Worm (Caenorhabditis elegans) whole organism, mixed stage, embryonic: ENCODE data around the gene hrde-1.

ENCODE experiments used
- M03D4.4 ChIP-seq: sonication (generic microtip); optimal IDR thresholded peaks from 2 replicates; lab custom pipeline; 2017; ENCODE audit warnings: mild to moderate bottlenecking, missing genetic modification characterization, missing compliant biosample characterization
- bed-3 ChIP-seq: fragments of 200-800 bp; sonication (Bioruptor generic); optimal IDR thresholded peaks from 3 replicates; lab custom pipeline; 2018; ENCODE audit warnings: mild to moderate bottlenecking, missing genetic modification characterization, moderate library complexity, missing compliant biosample characterization
- blmp-1 ChIP-seq: fragments of 150-350 bp; optimal IDR thresholded peaks from 2 replicates; lab custom pipeline; 2014; ENCODE audit warnings: missing biosample characterization, missing genetic modification characterization
- ceh-43 ChIP-seq: fragments of 200-800 bp; sonication (Bioruptor generic); optimal IDR thresholded peaks from 2 replicates; lab custom pipeline; 2018; ENCODE audit warnings: mild to moderate bottlenecking, missing genetic modification characterization, moderate library complexity, missing compliant biosample characterization
- ceh-83 ChIP-seq: fragments of 200-800 bp; sonication (Bioruptor generic); optimal IDR thresholded peaks from 2 replicates; lab custom pipeline; 2018; ENCODE audit warnings: mild to moderate bottlenecking, missing genetic modification characterization, missing compliant biosample characterization
- ces-1 ChIP-seq: fragments of 150-350 bp; optimal IDR thresholded peaks from 2 replicates; lab custom pipeline; 2014; ENCODE audit warnings: missing biosample characterization, missing genetic modification reagents, missing genetic modification characterization
- cnd-1 ChIP-seq: fragments of 200-800 bp; sonication (Bioruptor generic); optimal IDR thresholded peaks from 2 replicates; lab custom pipeline; 2018; ENCODE audit warnings: mild to moderate bottlenecking, missing genetic modification characterization, missing compliant biosample characterization
- elt-1 ChIP-seq: sonication (generic microtip); optimal IDR thresholded peaks from 2 replicates; lab custom pipeline; 2017; ENCODE audit warnings: missing genetic modification characterization, mild to moderate bottlenecking, missing compliant biosample characterization, antibody characterized with exemption, moderate library complexity, borderline replicate concordance; ENCODE audit not compliant: insufficient read depth
- elt-3 ChIP-seq: fragments of 150-350 bp; optimal IDR thresholded peaks from 2 replicates; lab custom pipeline; 2014; ENCODE audit warnings: missing biosample characterization, missing genetic modification characterization
- ham-2 ChIP-seq: fragments of 200-800 bp; sonication (Bioruptor generic); optimal IDR thresholded peaks from 2 replicates; lab custom pipeline; 2018; ENCODE audit warnings: mild to moderate bottlenecking, missing genetic modification characterization, missing compliant biosample characterization
- hlh-1 ChIP-seq: fragments of 150-350 bp; optimal IDR thresholded peaks from 2 replicates; lab custom pipeline; 2014; ENCODE audit warnings: missing biosample characterization, missing genetic modification reagents, missing genetic modification characterization
- lin-32 ChIP-seq: fragments of 200-800 bp; sonication (Bioruptor generic); optimal IDR thresholded peaks from 2 replicates; lab custom pipeline; 2018; ENCODE audit warnings: mild to moderate bottlenecking, missing genetic modification characterization, missing compliant biosample characterization
- lsy-2 ChIP-seq: fragments of 150-350 bp; optimal IDR thresholded peaks from 2 replicates; lab custom pipeline; 2014; ENCODE audit warnings: missing biosample characterization, missing genetic modification characterization
- mab-5 ChIP-seq: fragments of 150-350 bp; optimal IDR thresholded peaks from 2 replicates; lab custom pipeline; 2014; ENCODE audit warnings: missing biosample characterization, missing genetic modification characterization
- mep-1 ChIP-seq: fragments of 150-350 bp; optimal IDR thresholded peaks from 2 replicates; lab custom pipeline; 2017; ENCODE audit warnings: missing biosample characterization, missing genetic modification reagents, missing genetic modification characterization, inconsistent platforms
- mls-2 ChIP-seq: sonication (generic microtip); optimal IDR thresholded peaks from 2 replicates; lab custom pipeline; 2016; ENCODE audit warnings: mild to moderate bottlenecking, missing genetic modification characterization, moderate library complexity, missing compliant biosample characterization
- nhr-12 ChIP-seq: fragments of 150-350 bp; optimal IDR thresholded peaks from 2 replicates; lab custom pipeline; 2014; ENCODE audit warnings: missing biosample characterization, missing genetic modification characterization
- nhr-2 ChIP-seq: fragments of 150-350 bp; optimal IDR thresholded peaks from 2 replicates; lab custom pipeline; 2014; ENCODE audit warnings: missing biosample characterization, missing genetic modification characterization
- nhr-237 ChIP-seq: fragments of 150-350 bp; optimal IDR thresholded peaks from 2 replicates; lab custom pipeline; 2014; ENCODE audit warnings: missing biosample characterization, missing genetic modification characterization
- nhr-28 ChIP-seq: fragments of 150-350 bp; optimal IDR thresholded peaks from 2 replicates; lab custom pipeline; 2014; ENCODE audit warnings: missing biosample characterization, missing genetic modification characterization
- pha-4 ChIP-seq: fragments of 150-350 bp; optimal IDR thresholded peaks from 2 replicates; lab custom pipeline; 2018; ENCODE audit warnings: missing biosample characterization, missing genetic modification reagents, missing genetic modification characterization
- sem-2 ChIP-seq: fragments of 200-800 bp; sonication (Bioruptor generic); optimal IDR thresholded peaks from 2 replicates; lab custom pipeline; 2018; ENCODE audit warnings: mild to moderate bottlenecking, missing genetic modification characterization, missing compliant biosample characterization
- sptf-1 ChIP-seq: sonication (generic microtip); optimal IDR thresholded peaks from 2 replicates; lab custom pipeline; 2017; ENCODE audit warnings: mild to moderate bottlenecking, missing genetic modification characterization, moderate library complexity, missing compliant biosample characterization
- tbx-8 ChIP-seq: fragments of 200-800 bp; sonication (Bioruptor generic); optimal IDR thresholded peaks from 2 replicates; lab custom pipeline; 2018; ENCODE audit warnings: mild to moderate bottlenecking, missing genetic modification characterization, moderate library complexity, missing compliant biosample characterization
- unc-120 ChIP-seq: sonication (generic microtip); optimal IDR thresholded peaks from 2 replicates; lab custom pipeline; 2017; ENCODE audit warnings: missing genetic modification characterization, missing compliant biosample characterization; ENCODE audit not compliant: poor library complexity, severe bottlenecking
- unc-39 ChIP-seq: fragments of 150-350 bp; optimal IDR thresholded peaks from 2 replicates; lab custom pipeline; 2014; ENCODE audit warnings: missing biosample characterization, missing genetic modification characterization
- unc-62 ChIP-seq: fragments of 150-350 bp; optimal IDR thresholded peaks from 2 replicates; lab custom pipeline; 2014; ENCODE audit warnings: missing biosample characterization, missing genetic modification reagents, missing genetic modification characterization
- zip-8 ChIP-seq: fragments of 150-350 bp; optimal IDR thresholded peaks from 2 replicates; lab custom pipeline; 2014; ENCODE audit warnings: missing biosample characterization, missing genetic modification characterization
- ztf-11 ChIP-seq: fragments of 150-350 bp; optimal IDR thresholded peaks from 2 replicates; lab custom pipeline; 2014; ENCODE audit warnings: missing biosample characterization, missing genetic modification characterization

The hrde-1 gene

ce11 chrIII:4191091-4191638 lies 15.2 kb upstream of the hrde-1 start, which contains the start of gene dnj-16:
TSS of gene dnj-16 (plus strand) at chrIII:4191141.
- TF ChIP-seq lsy-2 (tag; lab: Kevin White, UChicago) (peak; percentile 11), nhr-2 (tag; lab: Kevin White, UChicago) (no peak), bed-3 (no peak), M03D4.4 (no peak), ces-1 (GFP tag; lab: Kevin White, UChicago) (peak; percentile 83), nhr-237 (tag; lab: Kevin White, UChicago) (peak; percentile 1), lin-32 (GFP tag; lab: Kevin White, UChicago) (no peak), hlh-1 (no peak), pha-4 (tag; lab: Kevin White, UChicago) (no peak), mep-1 (tag; lab: Kevin White, UChicago) (peak; percentile 19)
- TF ChIP-seq, all 35 proteins: peak for 4

ce11 chrIII:4190241-4190640 lies 14.3 kb upstream of the hrde-1 start, which contains the start of gene spp-28:
TSS of gene spp-28 (minus strand) at chrIII:4190341.
- TF ChIP-seq unc-39 (tag; lab: Kevin White, UChicago), result no peak
- no peak for TF ChIP-seq unc-120 (tag; lab: Kevin White, UChicago)
- no peak for TF ChIP-seq lsy-2 (tag; lab: Kevin White, UChicago)
- no peak for TF ChIP-seq nhr-12 (tag; lab: Kevin White, UChicago)
- TF ChIP-seq ceh-43 (GFP tag; lab: Kevin White, UChicago), result no peak

ce11 chrIII:4189602-4190001 lies 13.6 kb upstream of the hrde-1 start:
- TF ChIP-seq unc-120 (tag; lab: Kevin White, UChicago), result no peak
- peak; percentile 0 for TF ChIP-seq unc-62 (GFP tag; lab: Kevin White, UChicago)
- TF ChIP-seq ham-2, result peak; percentile 15
- no peak for TF ChIP-seq mep-1 (tag; lab: Kevin White, UChicago)
- peak; percentile 88 for TF ChIP-seq elt-3
- TF ChIP-seq blmp-1 (tag; lab: Kevin White, UChicago), result peak; percentile 92
- TF ChIP-seq zip-8, result no peak
- TF ChIP-seq tbx-8, result no peak
- TF ChIP-seq nhr-28 (tag; lab: Kevin White, UChicago), result no peak
- peak; percentile 74 for TF ChIP-seq elt-1 (tag; lab: Kevin White, UChicago)

ce11 chrIII:4187845-4188244 lies 11.9 kb upstream of the hrde-1 start, which contains the start of gene R74.2:
TSS of gene R74.2 (plus strand) at chrIII:4188160.
- TF ChIP-seq cnd-1 (no peak), blmp-1 (tag; lab: Kevin White, UChicago) (peak; percentile 81), elt-3 (peak; percentile 77), bed-3 (no peak), unc-62 (GFP tag; lab: Kevin White, UChicago) (peak; percentile 20), zip-8 (peak; percentile 84)
- TF ChIP-seq, all 35 proteins: peak for 4

ce11 chrIII:4186751-4187309 lies 10.9 kb upstream of the hrde-1 start, which contains the start of gene lars-1:
TSS of gene lars-1 (minus strand) at chrIII:4186801.
- TF ChIP-seq ham-2 (no peak), sptf-1 (tag; lab: Kevin White, UChicago) (no peak), tbx-8 (no peak), sem-2 (GFP tag; lab: Kevin White, UChicago) (no peak), unc-39 (tag; lab: Kevin White, UChicago) (no peak), elt-1 (tag; lab: Kevin White, UChicago) (no peak), unc-62 (GFP tag; lab: Kevin White, UChicago) (no peak), lin-32 (GFP tag; lab: Kevin White, UChicago) (no peak), mls-2 (tag; lab: Kevin White, UChicago) (no peak), ceh-83 (no peak), ces-1 (GFP tag; lab: Kevin White, UChicago) (no peak), blmp-1 (tag; lab: Kevin White, UChicago) (no peak), mep-1 (tag; lab: Kevin White, UChicago) (no peak), bed-3 (no peak), ceh-43 (GFP tag; lab: Kevin White, UChicago) (no peak)
- TF ChIP-seq, all 35 proteins: peak for 0

ce11 chrIII:4181338-4181737 lies 5.4 kb upstream of the hrde-1 start, which contains the start of gene C16C10.1:
TSS of gene C16C10.1 (minus strand) at chrIII:4181438.
- no peak for TF ChIP-seq M03D4.4
- no peak for TF ChIP-seq lin-32 (GFP tag; lab: Kevin White, UChicago)
- TF ChIP-seq pha-4 (tag; lab: Kevin White, UChicago), result no peak
- no peak for TF ChIP-seq blmp-1 (tag; lab: Kevin White, UChicago)
- no peak for TF ChIP-seq ztf-11 (tag; lab: Kevin White, UChicago)
- no peak for TF ChIP-seq mls-2 (tag; lab: Kevin White, UChicago)
- TF ChIP-seq ceh-43 (GFP tag; lab: Kevin White, UChicago), result no peak
- TF ChIP-seq sem-2 (GFP tag; lab: Kevin White, UChicago), result no peak
- TF ChIP-seq mab-5 (tag; lab: Kevin White, UChicago), result no peak
- no peak for TF ChIP-seq unc-62 (GFP tag; lab: Kevin White, UChicago)
- no peak for TF ChIP-seq sptf-1 (tag; lab: Kevin White, UChicago)
- no peak for TF ChIP-seq zip-8
- TF ChIP-seq nhr-2 (tag; lab: Kevin White, UChicago), result no peak
- TF ChIP-seq elt-1 (tag; lab: Kevin White, UChicago), result no peak
- TF ChIP-seq nhr-12 (tag; lab: Kevin White, UChicago), result no peak
- no peak for TF ChIP-seq cnd-1
- TF ChIP-seq ces-1 (GFP tag; lab: Kevin White, UChicago), result no peak
- TF ChIP-seq nhr-28 (tag; lab: Kevin White, UChicago), result no peak
- TF ChIP-seq bed-3, result no peak
